Fruit fly (Drosophila melanogaster) whole organism, pupa: ENCODE data around the gene sgg.

ENCODE experiments used
- CG10348 ChIP-seq: fragments of 200-800 bp; sonication (Bioruptor generic); IDR thresholded peaks from 2 replicates; pipeline ENCODE4 v1.3.6; 2022; ENCODE audit warnings: missing biosample characterization, missing genetic modification characterization
- CG13204 ChIP-seq: fragments of 200-800 bp; sonication (Bioruptor generic); optimal IDR thresholded peaks from 2 replicates; lab custom pipeline; 2018; ENCODE audit warnings: missing biosample characterization, mild to moderate bottlenecking, missing genetic modification characterization, moderate library complexity
- CG14655 ChIP-seq: fragments of 200-800 bp; sonication (Bioruptor generic); optimal IDR thresholded peaks from 3 replicates; lab custom pipeline; 2017; ENCODE audit warnings: mild to moderate bottlenecking, missing biosample characterization, missing genetic modification reagents, missing genetic modification characterization
- CG15710 ChIP-seq: fragments of 200-800 bp; sonication (Bioruptor generic); optimal IDR thresholded peaks from 2 replicates; lab custom pipeline; 2018; ENCODE audit warnings: missing biosample characterization, mild to moderate bottlenecking, missing genetic modification characterization, moderate library complexity
- CG17806 ChIP-seq: fragments of 200-800 bp; sonication (Bioruptor generic); optimal IDR thresholded peaks from 2 replicates; lab custom pipeline; 2018; ENCODE audit warnings: missing biosample characterization, mild to moderate bottlenecking, missing genetic modification characterization, moderate library complexity
- CG32121 ChIP-seq: fragments of 200-800 bp; sonication (Bioruptor generic); IDR thresholded peaks from 2 replicates; pipeline ENCODE4 v1.3.6; 2022; ENCODE audit warnings: missing biosample characterization, missing genetic modification characterization
- CG34367 ChIP-seq: fragments of 200-800 bp; sonication (Bioruptor generic); optimal IDR thresholded peaks from 2 replicates; lab custom pipeline; 2018; ENCODE audit warnings: missing biosample characterization, mild to moderate bottlenecking, missing genetic modification characterization
- CG9948 ChIP-seq: fragments of 200-800 bp; sonication (Bioruptor generic); optimal IDR thresholded peaks from 2 replicates; lab custom pipeline; 2018; ENCODE audit warnings: missing biosample characterization, mild to moderate bottlenecking, missing genetic modification characterization, moderate library complexity
- D1 ChIP-seq: fragments of 200-800 bp; sonication (Bioruptor generic); optimal IDR thresholded peaks from 2 replicates; lab custom pipeline; 2018; ENCODE audit warnings: missing biosample characterization, mild to moderate bottlenecking, missing genetic modification characterization, moderate library complexity
- EcR ChIP-seq: fragments of 200-800 bp; sonication (Bioruptor generic); optimal IDR thresholded peaks from 3 replicates; lab custom pipeline; 2019; ENCODE audit warnings: missing biosample characterization, missing genetic modification characterization, mild to moderate bottlenecking, moderate library complexity, missing genetic modification reagents
- Ets98B ChIP-seq: fragments of 200-800 bp; sonication (Bioruptor generic); IDR thresholded peaks from 2 replicates; pipeline ENCODE4 v1.3.6; 2022; ENCODE audit warnings: missing biosample characterization, missing genetic modification characterization
- rn ChIP-seq: fragments of 200-800 bp; sonication (Bioruptor generic); IDR thresholded peaks from 2 replicates; pipeline ENCODE4 v1.3.6; 2022; ENCODE audit warnings: missing biosample characterization, missing genetic modification characterization

dm6 chrX:2635953-2636715, 2.4 kb downstream of the sgg start:
- TF ChIP-seq EcR (GFP tag; lab: Kevin White, UChicago) (no peak), Ets98B (GFP tag; lab: Robert Waterston, UW) (no peak), CG17806 (tag; lab: Kevin White, UChicago) (no peak), CG13204 (GFP tag; lab: Kevin White, UChicago) (peak; percentile 1), CG32121 (GFP tag; lab: Robert Waterston, UW) (no peak), CG15710 (no peak), D1 (tag; lab: Kevin White, UChicago) (no peak), CG34367 (no peak), CG9948 (tag; lab: Kevin White, UChicago) (no peak), rn (GFP tag; lab: Robert Waterston, UW) (no peak), CG14655 (GFP tag; lab: Kevin White, UChicago) (no peak), CG10348 (no peak)
